Worm (Caenorhabditis elegans): ENCODE measurements around the gene ric-7.

DNA sequence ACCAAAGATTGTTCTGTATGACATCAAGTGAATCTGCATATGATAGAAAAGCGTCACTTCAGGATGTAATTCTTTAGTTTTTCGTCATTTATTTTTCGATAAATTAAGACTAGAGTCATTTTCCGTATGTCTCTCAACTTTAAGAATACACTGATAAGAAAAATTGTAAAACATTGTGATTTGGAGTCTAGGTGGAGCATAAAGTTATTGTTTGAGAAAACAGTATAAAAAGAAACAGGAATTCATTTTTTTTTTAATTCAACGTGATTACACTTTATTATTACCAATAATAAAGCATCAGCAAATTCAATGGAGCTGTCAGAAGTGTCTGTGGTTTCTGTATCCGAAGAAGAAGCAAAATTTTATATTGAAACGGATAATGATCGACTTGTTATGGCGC is 56.7 kb downstream of the ric-7 start, which contains the start of gene R10D12.6:
- no peak for TF ChIP-seq hmg-20 (GFP tag; IDR thresholded peaks at IDR 0.05)
- no peak for TF ChIP-seq F10E7.11 (tag; optimal IDR thresholded peaks at IDR 0.05)
- no peak for TF ChIP-seq ekl-4 (GFP tag; IDR thresholded peaks at IDR 0.05)
- no peak for TF ChIP-seq Y95B8A.8 (GFP tag; IDR thresholded peaks at IDR 0.05)
- TF ChIP-seq nfya-1 (tag; optimal IDR thresholded peaks at IDR 0.05; ENCODE audit: borderline replicate concordance, insufficient read depth) = no peak
- no peak for TF ChIP-seq bed-1 (GFP tag; IDR thresholded peaks at IDR 0.05)
- no peak for TF ChIP-seq ets-4 (GFP tag; optimal IDR thresholded peaks at IDR 0.05)
- no peak for TF ChIP-seq F49E8.2 (tag; optimal IDR thresholded peaks at IDR 0.05; ENCODE audit: insufficient read depth)
- no peak for TF ChIP-seq ztf-18 (tag; optimal IDR thresholded peaks at IDR 0.05)
- TF ChIP-seq lir-1 (GFP tag; conservative IDR thresholded peaks at IDR 0.05) = no peak

Data from whole organism, young adult.